Worm (Caenorhabditis elegans): ENCODE measurements around the gene F12E12.2.

F12E12.2 gene

DNA sequence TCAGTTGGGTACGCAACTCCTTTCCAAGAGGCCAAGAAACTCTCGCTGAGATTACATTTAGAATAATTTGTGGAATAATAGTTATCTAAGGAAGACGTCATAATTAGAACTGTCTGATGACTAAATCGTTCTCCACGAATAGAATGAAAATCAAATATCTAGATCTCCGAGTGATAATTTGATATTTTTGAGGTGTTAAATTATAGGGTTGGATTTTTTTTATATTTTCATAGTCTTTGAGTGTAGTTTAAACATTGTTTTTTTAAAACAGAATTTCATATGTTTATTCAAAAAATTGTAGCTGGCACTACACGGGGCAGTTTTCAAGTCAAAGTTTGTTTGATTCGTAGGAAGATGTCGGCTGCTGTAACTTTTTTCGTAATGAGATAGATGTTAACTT is 23.3 kb upstream of the F12E12.2 start, which contains the start of gene srh-99:
Gene srh-99, minus strand, starts transcription at position 101 of the 400 bp plus-strand sequence.
- no peak for TF ChIP-seq med-1 (GFP tag; optimal IDR thresholded peaks at IDR 0.05; ENCODE audit: insufficient read depth)
- no peak for TF ChIP-seq ztf-23 (GFP tag; IDR thresholded peaks at IDR 0.05)
- no peak for TF ChIP-seq ztf-29 (GFP tag; IDR thresholded peaks at IDR 0.05)
- TF ChIP-seq T22C8.4 (GFP tag; IDR thresholded peaks at IDR 0.05): no peak
- no peak for TF ChIP-seq ref-1 (GFP tag; conservative IDR thresholded peaks at IDR 0.05)
- TF ChIP-seq flt-1 (GFP tag; IDR thresholded peaks at IDR 0.05): no peak
- no peak for TF ChIP-seq cog-1 (tag; optimal IDR thresholded peaks at IDR 0.05)
- no peak for TF ChIP-seq klf-2 (GFP tag; conservative IDR thresholded peaks at IDR 0.05)
- no peak for TF ChIP-seq tab-1 (GFP tag; IDR thresholded peaks at IDR 0.05)

DNA sequence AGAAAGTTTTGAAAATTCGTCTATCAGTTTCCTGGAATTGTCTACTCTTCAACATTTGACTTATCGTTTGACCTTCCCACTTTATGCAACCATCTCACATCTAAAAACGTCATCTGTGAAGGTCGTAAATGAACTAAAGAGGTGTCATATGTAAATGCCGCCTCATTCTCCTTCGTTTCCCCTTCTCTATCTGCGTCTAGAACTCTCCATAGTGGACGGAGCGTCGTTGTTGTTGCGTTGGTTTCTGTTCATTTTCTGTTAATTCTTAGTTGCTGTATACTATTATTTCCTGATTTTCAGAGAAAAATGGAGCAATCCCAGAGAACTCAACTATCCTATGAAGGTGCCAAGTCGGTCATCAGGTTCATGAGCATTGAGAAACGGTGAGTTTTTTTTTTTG is 22.8 kb upstream of the F12E12.2 start, which contains the start of gene fbxc-52:
Gene fbxc-52, plus strand, starts transcription at position 301 of the 400 bp plus-strand sequence.
- TF ChIP-seq T22C8.4 (GFP tag; IDR thresholded peaks at IDR 0.05): no peak
- TF ChIP-seq med-1 (GFP tag; optimal IDR thresholded peaks at IDR 0.05; ENCODE audit: insufficient read depth): no peak
- TF ChIP-seq flt-1 (GFP tag; IDR thresholded peaks at IDR 0.05): no peak
- no peak for TF ChIP-seq klf-2 (GFP tag; conservative IDR thresholded peaks at IDR 0.05)
- no peak for TF ChIP-seq ztf-29 (GFP tag; IDR thresholded peaks at IDR 0.05)
- no peak for TF ChIP-seq ztf-23 (GFP tag; IDR thresholded peaks at IDR 0.05)
- TF ChIP-seq tab-1 (GFP tag; IDR thresholded peaks at IDR 0.05): no peak
- TF ChIP-seq ref-1 (GFP tag; conservative IDR thresholded peaks at IDR 0.05): no peak
- TF ChIP-seq cog-1 (tag; optimal IDR thresholded peaks at IDR 0.05): no peak

DNA sequence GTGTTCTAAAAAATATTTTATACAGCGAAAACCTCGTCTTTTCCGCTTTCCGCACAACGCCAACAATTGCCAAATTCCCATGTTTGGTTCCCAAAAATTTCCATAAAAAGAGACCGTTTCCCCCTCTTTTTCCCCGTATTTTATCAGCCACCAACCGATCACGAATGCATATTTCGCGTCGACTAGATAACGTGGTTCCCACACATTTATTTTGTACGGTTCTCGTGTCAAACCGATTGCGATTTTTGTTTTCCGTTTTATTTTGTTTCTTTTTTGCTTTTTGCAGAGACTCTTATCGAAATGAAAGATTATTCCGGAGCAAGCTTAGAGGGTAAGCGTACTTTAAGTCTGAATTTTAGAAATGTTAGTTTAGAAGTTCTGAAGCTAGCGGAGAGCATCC is 18.7 kb upstream of the F12E12.2 start, which contains the start of gene C46E10.3:
Gene C46E10.3, plus strand, starts transcription at position 301 of the 400 bp plus-strand sequence.
- TF ChIP-seq ztf-23 (GFP tag; IDR thresholded peaks at IDR 0.05): no peak
- TF ChIP-seq klf-2 (GFP tag; conservative IDR thresholded peaks at IDR 0.05): no peak
- TF ChIP-seq T22C8.4 (GFP tag; IDR thresholded peaks at IDR 0.05): no peak
- no peak for TF ChIP-seq tab-1 (GFP tag; IDR thresholded peaks at IDR 0.05)
- TF ChIP-seq ztf-29 (GFP tag; IDR thresholded peaks at IDR 0.05): no peak
- TF ChIP-seq ref-1 (GFP tag; conservative IDR thresholded peaks at IDR 0.05): no peak
- TF ChIP-seq flt-1 (GFP tag; IDR thresholded peaks at IDR 0.05): no peak
- no peak for TF ChIP-seq med-1 (GFP tag; optimal IDR thresholded peaks at IDR 0.05; ENCODE audit: insufficient read depth)
- no peak for TF ChIP-seq cog-1 (tag; optimal IDR thresholded peaks at IDR 0.05)

DNA sequence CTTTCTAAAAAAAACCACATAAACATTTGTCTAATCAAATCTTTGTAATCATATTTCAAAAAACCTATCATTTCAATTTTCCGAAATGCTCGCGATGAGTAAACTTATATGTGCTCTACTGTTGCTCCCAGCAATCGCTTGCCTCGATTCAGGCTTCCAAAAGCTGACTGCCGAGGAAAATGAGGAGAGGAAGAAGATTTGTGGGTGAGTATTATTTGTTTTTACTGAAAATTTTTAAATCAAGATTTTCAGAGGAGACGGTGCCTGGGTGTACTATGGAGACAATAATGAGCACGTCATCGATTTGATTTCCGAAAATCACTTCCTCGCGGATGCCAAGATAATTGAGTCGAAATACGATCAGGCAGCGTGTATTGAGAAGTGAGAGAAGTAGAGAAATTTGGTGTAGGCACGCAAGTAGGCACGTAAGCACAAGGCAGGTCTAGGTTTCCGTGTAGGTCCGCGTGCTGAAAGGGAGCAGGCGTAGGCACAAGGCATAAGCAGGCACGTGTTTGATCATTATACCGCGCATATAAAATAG is 15.5 kb upstream of the F12E12.2 start, which contains the start of gene C46E10.1:
Gene C46E10.1, plus strand, starts transcription at position 51 of the 541 bp plus-strand sequence.
- no peak for TF ChIP-seq ztf-29 (GFP tag; IDR thresholded peaks at IDR 0.05)
- TF ChIP-seq ref-1 (GFP tag; conservative IDR thresholded peaks at IDR 0.05): no peak
- TF ChIP-seq klf-2 (GFP tag; conservative IDR thresholded peaks at IDR 0.05): no peak
- no peak for TF ChIP-seq flt-1 (GFP tag; IDR thresholded peaks at IDR 0.05)
- TF ChIP-seq tab-1 (GFP tag; IDR thresholded peaks at IDR 0.05): no peak
- no peak for TF ChIP-seq med-1 (GFP tag; optimal IDR thresholded peaks at IDR 0.05; ENCODE audit: insufficient read depth)
- no peak for TF ChIP-seq T22C8.4 (GFP tag; IDR thresholded peaks at IDR 0.05)
- no peak for TF ChIP-seq ztf-23 (GFP tag; IDR thresholded peaks at IDR 0.05)

DNA sequence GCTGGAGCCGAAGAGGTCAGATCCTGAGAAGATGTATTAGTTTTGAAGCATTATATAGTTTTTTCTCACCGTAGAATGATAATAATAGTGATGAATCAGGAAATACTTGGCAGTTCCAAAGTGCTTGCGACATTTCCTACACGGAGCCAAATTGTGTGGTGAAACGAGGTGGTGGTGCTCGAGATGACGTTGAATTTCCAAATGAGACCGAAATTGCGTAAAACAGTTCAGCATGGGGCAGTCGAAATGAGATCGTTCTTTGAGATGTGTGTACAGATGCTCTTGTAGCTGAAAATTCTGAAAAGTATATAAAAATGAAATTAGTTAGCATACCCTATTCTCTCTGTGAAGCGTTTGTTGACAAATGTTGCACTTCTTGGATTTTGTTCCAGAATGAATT is 11.8 kb upstream of the F12E12.2 start, which contains the start of gene C46E10.8:
Gene C46E10.8, minus strand, starts transcription at position 101 of the 400 bp plus-strand sequence.
- TF ChIP-seq med-1 (GFP tag; optimal IDR thresholded peaks at IDR 0.05; ENCODE audit: insufficient read depth) (no peak), flt-1 (GFP tag; IDR thresholded peaks at IDR 0.05) (no peak), cog-1 (tag; optimal IDR thresholded peaks at IDR 0.05) (no peak), ztf-29 (GFP tag; IDR thresholded peaks at IDR 0.05) (no peak), T22C8.4 (GFP tag; IDR thresholded peaks at IDR 0.05) (no peak), ref-1 (GFP tag; conservative IDR thresholded peaks at IDR 0.05) (no peak), ztf-23 (GFP tag; IDR thresholded peaks at IDR 0.05) (no peak), tab-1 (GFP tag; IDR thresholded peaks at IDR 0.05) (no peak), klf-2 (GFP tag; conservative IDR thresholded peaks at IDR 0.05) (no peak)

DNA sequence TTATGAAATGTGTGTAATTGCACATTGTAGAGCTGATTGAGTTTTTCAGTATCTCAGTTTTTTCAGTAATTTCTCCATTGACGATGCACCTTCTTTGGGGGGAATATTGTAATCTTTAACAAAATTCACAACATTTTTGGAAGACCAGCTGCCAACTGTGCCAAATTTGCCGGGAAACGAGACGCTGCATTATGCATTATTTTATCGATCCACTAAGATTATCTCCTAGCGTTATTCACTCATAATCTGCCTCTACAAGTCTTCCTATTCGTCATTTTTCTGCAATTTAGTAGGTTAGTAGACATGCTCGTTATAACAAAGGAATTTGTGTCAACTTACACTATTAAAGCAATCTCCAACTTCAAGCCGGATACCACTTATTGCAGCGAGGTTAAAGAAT is 8.0 kb upstream of the F12E12.2 start, which contains the start of the genes sdz-12 and bath-31:
Gene sdz-12, minus strand, starts transcription at position 101 of the 400 bp plus-strand sequence.
Gene bath-31, plus strand, starts transcription at position 251 of the 400 bp plus-strand sequence.
- TF ChIP-seq tab-1 (GFP tag; IDR thresholded peaks at IDR 0.05) (no peak), ztf-23 (GFP tag; IDR thresholded peaks at IDR 0.05) (no peak), ref-1 (GFP tag; conservative IDR thresholded peaks at IDR 0.05) (no peak), cog-1 (tag; optimal IDR thresholded peaks at IDR 0.05) (no peak), klf-2 (GFP tag; conservative IDR thresholded peaks at IDR 0.05) (no peak), med-1 (GFP tag; optimal IDR thresholded peaks at IDR 0.05; ENCODE audit: insufficient read depth) (no peak), ztf-29 (GFP tag; IDR thresholded peaks at IDR 0.05) (no peak), T22C8.4 (GFP tag; IDR thresholded peaks at IDR 0.05) (no peak), flt-1 (GFP tag; IDR thresholded peaks at IDR 0.05) (no peak)

DNA sequence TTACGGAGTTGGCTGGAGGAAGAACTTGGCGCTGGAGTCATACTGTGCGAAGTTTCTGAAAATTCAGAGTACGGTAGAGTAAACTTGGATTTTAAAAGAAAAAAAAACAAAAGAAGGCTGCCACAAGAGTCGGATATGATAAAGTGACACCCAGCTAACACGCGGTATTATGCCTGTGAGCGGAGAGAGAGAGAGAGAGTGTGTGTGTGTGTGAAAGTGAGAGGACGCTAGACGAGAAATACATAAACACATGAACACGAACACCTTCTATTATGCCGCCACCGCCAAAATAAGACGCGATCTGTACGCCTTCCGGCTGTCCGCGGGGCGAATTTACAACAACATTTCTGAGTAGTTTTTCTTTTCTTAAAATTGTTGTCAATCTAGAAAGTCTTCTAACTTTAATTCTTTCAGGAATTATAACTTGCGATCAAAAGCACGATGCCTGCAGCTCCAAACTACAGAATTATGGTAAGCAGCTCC is 2.8 kb upstream of the F12E12.2 start, which contains the start of gene F12E12.6:
Gene F12E12.6, minus strand, starts transcription at position 51 of the 483 bp plus-strand sequence.
- TF ChIP-seq ref-1 (GFP tag; conservative IDR thresholded peaks at IDR 0.05) (no peak), med-1 (GFP tag; optimal IDR thresholded peaks at IDR 0.05; ENCODE audit: insufficient read depth) (no peak), tab-1 (GFP tag; IDR thresholded peaks at IDR 0.05) (no peak), ztf-29 (GFP tag; IDR thresholded peaks at IDR 0.05) (no peak), klf-2 (GFP tag; conservative IDR thresholded peaks at IDR 0.05) (no peak), cog-1 (tag; optimal IDR thresholded peaks at IDR 0.05) (no peak), T22C8.4 (GFP tag; IDR thresholded peaks at IDR 0.05) (no peak), flt-1 (GFP tag; IDR thresholded peaks at IDR 0.05) (no peak), ztf-23 (GFP tag; IDR thresholded peaks at IDR 0.05) (no peak)

DNA sequence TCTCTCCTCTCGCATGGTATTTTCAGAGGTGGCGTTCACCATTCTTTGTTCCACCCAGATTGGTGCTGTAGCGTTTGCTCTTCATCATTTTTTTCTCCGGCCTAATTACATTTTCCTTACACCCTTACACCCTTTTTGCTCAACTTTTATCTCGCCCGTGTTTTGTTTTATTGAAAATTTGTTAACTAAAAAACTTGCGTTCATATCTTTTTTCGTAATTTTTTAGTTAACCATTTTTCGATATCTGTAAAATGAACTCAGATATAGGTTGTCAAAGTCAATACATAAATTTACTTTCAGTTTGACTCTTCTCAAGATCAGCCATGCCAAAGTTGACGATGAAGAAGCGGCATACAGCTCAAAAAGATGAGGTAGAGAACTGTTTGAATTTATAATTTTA is 1.8 kb downstream of the F12E12.2 start, which contains the start of gene F12E12.1:
Gene F12E12.1, plus strand, starts transcription at position 301 of the 400 bp plus-strand sequence.
- TF ChIP-seq ztf-29 (GFP tag; IDR thresholded peaks at IDR 0.05) (no peak), T22C8.4 (GFP tag; IDR thresholded peaks at IDR 0.05) (no peak), med-1 (GFP tag; optimal IDR thresholded peaks at IDR 0.05; ENCODE audit: insufficient read depth) (no peak), ref-1 (GFP tag; conservative IDR thresholded peaks at IDR 0.05) (no peak), cog-1 (tag; optimal IDR thresholded peaks at IDR 0.05) (no peak), ztf-23 (GFP tag; IDR thresholded peaks at IDR 0.05) (no peak), tab-1 (GFP tag; IDR thresholded peaks at IDR 0.05) (no peak)

DNA sequence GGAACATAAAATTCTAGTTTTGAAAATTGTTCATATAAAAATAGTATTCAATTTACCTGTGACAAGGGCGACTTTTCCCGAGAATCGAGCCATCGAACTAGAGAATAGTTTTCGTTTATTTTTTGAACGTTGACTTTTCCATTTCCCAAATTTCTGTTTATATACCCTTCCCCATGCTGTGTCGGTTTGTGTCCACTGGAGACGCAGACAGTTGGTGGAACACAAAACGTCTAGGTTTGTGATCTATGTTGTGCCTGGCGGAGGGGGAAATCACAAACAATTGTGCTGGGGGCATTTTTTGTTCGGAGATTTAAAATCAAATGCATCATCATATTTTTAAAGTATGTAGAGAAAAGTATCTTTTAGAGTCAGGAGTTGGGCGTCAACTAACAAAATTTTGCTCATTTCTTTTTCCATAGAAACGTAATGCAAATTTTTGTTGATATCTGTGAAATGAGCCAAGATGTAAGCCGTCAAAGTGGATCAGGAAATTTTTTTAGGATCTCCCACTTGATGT is 4.0 kb downstream of the F12E12.2 start, which contains the start of gene nta-1:
Gene nta-1, minus strand, starts transcription at position 131 of the 517 bp plus-strand sequence.
- TF ChIP-seq klf-2 (GFP tag; conservative IDR thresholded peaks at IDR 0.05): no peak
- TF ChIP-seq ztf-29 (GFP tag; IDR thresholded peaks at IDR 0.05): no peak
- no peak for TF ChIP-seq med-1 (GFP tag; optimal IDR thresholded peaks at IDR 0.05; ENCODE audit: insufficient read depth)
- no peak for TF ChIP-seq cog-1 (tag; optimal IDR thresholded peaks at IDR 0.05)
- TF ChIP-seq tab-1 (GFP tag; IDR thresholded peaks at IDR 0.05): no peak
- no peak for TF ChIP-seq flt-1 (GFP tag; IDR thresholded peaks at IDR 0.05)
- no peak for TF ChIP-seq ztf-23 (GFP tag; IDR thresholded peaks at IDR 0.05)
